Worm (Caenorhabditis elegans): Measurements from ENCODE around the gene ogdh-2.

DNA sequence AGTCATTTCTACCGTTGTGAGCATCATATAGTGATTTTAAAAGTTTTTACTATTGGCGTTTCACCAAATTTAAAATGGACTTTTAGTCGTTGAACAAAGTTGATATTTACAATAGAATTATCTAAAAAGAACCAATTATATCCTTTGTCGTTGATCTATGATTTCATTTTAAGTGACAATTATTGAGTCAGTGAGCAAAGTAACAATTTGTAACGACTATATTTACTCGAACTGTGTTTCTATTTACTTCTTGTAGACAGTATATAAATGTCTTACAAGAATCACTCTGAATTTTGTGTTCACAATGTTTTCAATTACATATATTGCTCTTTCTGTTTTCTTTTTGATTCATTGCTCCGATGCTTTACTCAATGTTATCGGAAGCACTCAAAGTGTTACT is 46.8 kb downstream of the ogdh-2 start, which contains the start of gene ttr-22:
- TF ChIP-seq ceh-36 (tag; optimal IDR thresholded peaks at IDR 0.05) (no peak), hnd-1 (tag; optimal IDR thresholded peaks at IDR 0.05) (no peak), hmbx-1 (tag; optimal IDR thresholded peaks at IDR 0.05) (no peak), hmg-4 (GFP tag; optimal IDR thresholded peaks at IDR 0.05) (no peak)
